Worm (Caenorhabditis elegans): ENCODE measurements around the gene try-13.

The try-13 gene

ce11 chrV:7465509-7465908 lies 25.6 kb downstream of the try-13 start, which contains the start of gene F25E5.1 (continued):
- TF ChIP-seq ceh-31 (tag; optimal IDR thresholded peaks at IDR 0.05) (peak; percentile 95), elt-4 (tag; optimal IDR thresholded peaks at IDR 0.05) (no peak), ref-2 (tag; optimal IDR thresholded peaks at IDR 0.05) (peak; percentile 36), F13H6.1 (tag; optimal IDR thresholded peaks at IDR 0.05) (peak; percentile 25), lim-6 (tag; optimal IDR thresholded peaks at IDR 0.05) (peak; percentile 46), ceh-18 (tag; optimal IDR thresholded peaks at IDR 0.05) (peak; percentile 30), nhr-11 (tag; optimal IDR thresholded peaks at IDR 0.05) (no peak), ceh-22 (tag; optimal IDR thresholded peaks at IDR 0.05) (no peak), elt-2 (tag; optimal IDR thresholded peaks at IDR 0.05) (peak; percentile 30), tbx-7 (tag; optimal IDR thresholded peaks at IDR 0.05) (peak; percentile 53), nfya-1 (tag; optimal IDR thresholded peaks at IDR 0.05) (peak; percentile 70), odd-2 (tag; optimal IDR thresholded peaks at IDR 0.05) (no peak), hlh-15 (tag; optimal IDR thresholded peaks at IDR 0.05) (no peak), K02D7.2 (tag; optimal IDR thresholded peaks at IDR 0.05) (no peak), ceh-48 (tag; optimal IDR thresholded peaks at IDR 0.05) (no peak), zip-5 (tag; optimal IDR thresholded peaks at IDR 0.05) (peak; percentile 42), sdc-2 (tag; optimal IDR thresholded peaks at IDR 0.05) (peak; percentile 47), unc-86 (tag; optimal IDR thresholded peaks at IDR 0.05) (peak; percentile 15), unc-55 (GFP tag; optimal IDR thresholded peaks at IDR 0.05) (peak; percentile 2), fkh-6 (tag; optimal IDR thresholded peaks at IDR 0.05) (peak; percentile 53), fkh-10 (GFP tag; optimal IDR thresholded peaks at IDR 0.05) (no peak), dmd-4 (tag; optimal IDR thresholded peaks at IDR 0.05; ENCODE audit: borderline replicate concordance) (peak; percentile 27), T23F11.4 (GFP tag; optimal IDR thresholded peaks at IDR 0.05) (no peak), K09A11.1 (tag; optimal IDR thresholded peaks at IDR 0.05; ENCODE audit: insufficient read depth) (no peak)

ce11 chrV:7472815-7473214 lies 32.9 kb downstream of the try-13 start, which contains the start of gene str-28:
Gene str-28, minus strand, starts transcription at chrV:7472915.
- TF ChIP-seq T23F11.4 (GFP tag; optimal IDR thresholded peaks at IDR 0.05) (no peak), ets-4 (tag; optimal IDR thresholded peaks at IDR 0.05) (no peak), Y22D7AL.16 (tag; optimal IDR thresholded peaks at IDR 0.05) (no peak), pha-2 (tag; optimal IDR thresholded peaks at IDR 0.05) (no peak), hlh-8 (tag; optimal IDR thresholded peaks at IDR 0.05) (no peak)

DNA sequence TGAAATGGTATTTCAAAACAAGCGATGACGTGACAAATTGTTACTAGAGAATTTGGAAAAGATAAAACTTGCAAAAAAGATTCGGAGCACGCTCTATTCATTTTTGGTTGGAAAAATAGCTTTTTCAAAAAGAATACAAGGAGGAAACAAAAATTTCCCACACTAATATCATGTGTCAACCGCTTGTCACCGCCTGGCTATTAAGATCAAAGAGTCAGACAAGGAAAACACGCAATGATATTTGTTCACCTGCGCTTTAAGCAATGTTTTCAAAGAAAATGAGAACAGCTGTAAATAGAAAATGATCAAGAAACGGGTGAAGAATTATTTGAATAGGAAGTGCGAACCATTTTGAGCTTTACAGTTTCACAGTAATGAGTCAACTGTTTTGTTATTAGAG lies 36.9 kb downstream of the try-13 start, which contains the start of gene srh-125:
Gene srh-125, minus strand, starts transcription at position 101 of the 400 bp plus-strand sequence.
- TF ChIP-seq pha-2 (tag; optimal IDR thresholded peaks at IDR 0.05), result no peak
- TF ChIP-seq pat-9 (tag; optimal IDR thresholded peaks at IDR 0.05), result no peak
- TF ChIP-seq ceh-2 (tag; optimal IDR thresholded peaks at IDR 0.05), result no peak
- TF ChIP-seq dmd-4 (tag; optimal IDR thresholded peaks at IDR 0.05; ENCODE audit: borderline replicate concordance), result no peak
- TF ChIP-seq K09A11.1 (tag; optimal IDR thresholded peaks at IDR 0.05; ENCODE audit: insufficient read depth), result no peak
- no peak for TF ChIP-seq unc-86 (tag; optimal IDR thresholded peaks at IDR 0.05)
- no peak for TF ChIP-seq ceh-31 (tag; optimal IDR thresholded peaks at IDR 0.05)
- TF ChIP-seq hlh-30 (tag; optimal IDR thresholded peaks at IDR 0.05; ENCODE audit: insufficient read depth), result no peak
- no peak for TF ChIP-seq ceh-6 (GFP tag; optimal IDR thresholded peaks at IDR 0.05)
- no peak for TF ChIP-seq elt-2 (tag; optimal IDR thresholded peaks at IDR 0.05)
- no peak for TF ChIP-seq pha-4 (tag; optimal IDR thresholded peaks at IDR 0.05)
- no peak for TF ChIP-seq ceh-9 (tag; optimal IDR thresholded peaks at IDR 0.05)
- no peak for TF ChIP-seq sox-4 (tag; optimal IDR thresholded peaks at IDR 0.05)

- TF ChIP-seq F13H6.1 (tag; optimal IDR thresholded peaks at IDR 0.05) (no peak), ztf-16 (tag; optimal IDR thresholded peaks at IDR 0.05) (no peak)
Measured at ce11 chrV:7478404-7478803, 38.5 kb downstream of the try-13 start, which contains the start of gene str-190. Gene str-190, minus strand, starts transcription at chrV:7478504.
